Fruit fly (Drosophila melanogaster) whole organism, embryonic: ENCODE results near the gene CG3513.
A peak's percentile ranks its signal among the peaks of the same experiment; 100 is the strongest.

Experiments used
- ATbp ChIP-seq: fragments of 200-800 bp; sonication (Bioruptor generic); optimal IDR thresholded peaks from 2 replicates; lab custom pipeline; 2017; ENCODE audit warnings: missing biosample characterization, mild to moderate bottlenecking, missing genetic modification characterization, missing genetic modification reagents
- Awh ChIP-seq: fragments of 200-800 bp; sonication (Bioruptor generic); IDR thresholded peaks from 2 replicates; pipeline ENCODE4, ENCODE4 v1.3.6; 2022; ENCODE audit warnings: missing biosample characterization, missing genetic modification characterization
- CG10147 ChIP-seq: fragments of 200-800 bp; sonication (Bioruptor generic); optimal IDR thresholded peaks from 2 replicates; lab custom pipeline; 2019; ENCODE audit warnings: missing biosample characterization, mild to moderate bottlenecking, missing genetic modification characterization, moderate library complexity
- CG10366 ChIP-seq: fragments of 200-800 bp; sonication (Bioruptor generic); IDR thresholded peaks from 2 replicates; pipeline ENCODE4 v1.3.6; 2022; ENCODE audit warnings: missing biosample characterization, missing genetic modification characterization
- CG12219 ChIP-seq: fragments of 200-800 bp; sonication (Bioruptor generic); optimal IDR thresholded peaks from 3 replicates; lab custom pipeline; 2018; ENCODE audit warnings: missing biosample characterization, mild to moderate bottlenecking, missing genetic modification characterization
- CG14441 ChIP-seq: fragments of 200-800 bp; sonication (Bioruptor generic); IDR thresholded peaks from 2 replicates; pipeline ENCODE4 v1.3.6; 2022; ENCODE audit warnings: missing biosample characterization, missing genetic modification characterization
- CG15514 ChIP-seq: fragments of 200-800 bp; sonication (Bioruptor generic); optimal IDR thresholded peaks from 3 replicates; lab custom pipeline; 2017; ENCODE audit warnings: missing biosample characterization, missing genetic modification characterization, mild to moderate bottlenecking, moderate library complexity, missing genetic modification reagents
- CG18476 ChIP-seq: fragments of 200-800 bp; sonication (Bioruptor generic); optimal IDR thresholded peaks from 2 replicates; lab custom pipeline; 2016; ENCODE audit warnings: missing biosample characterization, mild to moderate bottlenecking, missing genetic modification characterization
- CG18764 ChIP-seq: fragments of 200-800 bp; sonication (Bioruptor generic); optimal IDR thresholded peaks from 3 replicates; lab custom pipeline; 2016; ENCODE audit warnings: missing biosample characterization, missing genetic modification characterization
- CG2712 ChIP-seq: fragments of 200-800 bp; optimal IDR thresholded peaks from 3 replicates; lab custom pipeline; 2019; ENCODE audit warnings: missing biosample characterization, mild to moderate bottlenecking, missing genetic modification characterization, moderate library complexity
- CG30431 ChIP-seq: fragments of 200-800 bp; sonication (Bioruptor generic); optimal IDR thresholded peaks from 2 replicates; lab custom pipeline; 2017; ENCODE audit warnings: missing biosample characterization, missing genetic modification characterization
- CG3163 ChIP-seq: fragments of 200-800 bp; sonication (Bioruptor generic); optimal IDR thresholded peaks from 3 replicates; lab custom pipeline; 2016; ENCODE audit warnings: missing biosample characterization, missing genetic modification characterization
- CG3281 ChIP-seq: fragments of 200-800 bp; sonication (Bioruptor generic); optimal IDR thresholded peaks from 3 replicates; lab custom pipeline; 2017; ENCODE audit warnings: missing biosample characterization, mild to moderate bottlenecking, missing genetic modification characterization
- CG33557 ChIP-seq: fragments of 200-800 bp; sonication (Bioruptor generic); optimal IDR thresholded peaks from 2 replicates; lab custom pipeline; 2019; ENCODE audit warnings: missing biosample characterization, mild to moderate bottlenecking, missing genetic modification characterization, moderate library complexity
- CG34224 ChIP-seq: fragments of 200-800 bp; sonication (Bioruptor generic); IDR thresholded peaks from 3 replicates; pipeline ENCODE4 v1.3.6; 2022; ENCODE audit warnings: missing biosample characterization, missing genetic modification characterization; ENCODE audit not compliant: partially characterized antibody
- CG3847 ChIP-seq: fragments of 200-800 bp; sonication (Bioruptor generic); IDR thresholded peaks from 2 replicates; pipeline ENCODE4 v1.3.6; 2022; ENCODE audit warnings: missing biosample characterization, missing genetic modification characterization
- CG4282 ChIP-seq: fragments of 200-800 bp; sonication (Bioruptor generic); optimal IDR thresholded peaks from 2 replicates; lab custom pipeline; 2016; ENCODE audit warnings: missing biosample characterization, missing genetic modification characterization
- CG6254 ChIP-seq: fragments of 200-800 bp; sonication (Bioruptor generic); optimal IDR thresholded peaks from 3 replicates; lab custom pipeline; 2017; ENCODE audit warnings: mild to moderate bottlenecking, missing biosample characterization, missing genetic modification reagents, missing genetic modification characterization
- CG6689 ChIP-seq: fragments of 200-800 bp; sonication (Bioruptor generic); IDR thresholded peaks from 2 replicates; pipeline ENCODE4 v1.3.6; 2022; ENCODE audit warnings: missing biosample characterization, missing genetic modification characterization
- CG6765 ChIP-seq: fragments of 200-800 bp; sonication (Bioruptor generic); optimal IDR thresholded peaks from 3 replicates; lab custom pipeline; 2017; ENCODE audit warnings: missing biosample characterization, mild to moderate bottlenecking, missing genetic modification characterization
- CG6791 ChIP-seq: fragments of 200-800 bp; sonication (Bioruptor generic); IDR thresholded peaks from 3 replicates; pipeline ENCODE4 v1.3.6; 2022; ENCODE audit warnings: missing biosample characterization, missing genetic modification characterization; ENCODE audit not compliant: partially characterized antibody
- CG7745 ChIP-seq: fragments of 200-800 bp; sonication (Bioruptor generic); optimal IDR thresholded peaks from 2 replicates; lab custom pipeline; 2018; ENCODE audit warnings: missing biosample characterization, mild to moderate bottlenecking, missing genetic modification characterization, moderate library complexity
- CG7786 ChIP-seq: fragments of 200-800 bp; sonication (Bioruptor generic); optimal IDR thresholded peaks from 2 replicates; lab custom pipeline; 2016; ENCODE audit warnings: missing biosample characterization, missing genetic modification characterization
- CG9215 ChIP-seq: fragments of 200-800 bp; sonication (Bioruptor generic); IDR thresholded peaks from 2 replicates; pipeline ENCODE4 v1.3.6; 2022; ENCODE audit warnings: missing biosample characterization, missing genetic modification characterization
- Doc3 ChIP-seq: fragments of 200-800 bp; sonication (Bioruptor generic); IDR thresholded peaks from 3 replicates; pipeline ENCODE4 v1.3.6; 2022; ENCODE audit warnings: missing biosample characterization, missing genetic modification characterization; ENCODE audit not compliant: partially characterized antibody
- Dp ChIP-seq: fragments of 200-800 bp; sonication (Bioruptor generic); optimal IDR thresholded peaks from 2 replicates; lab custom pipeline; 2018; ENCODE audit warnings: missing biosample characterization, mild to moderate bottlenecking, missing genetic modification characterization, moderate library complexity
- Dref ChIP-seq: fragments of 200-800 bp; sonication (Bioruptor generic); IDR thresholded peaks from 2 replicates; pipeline ENCODE4 v1.3.6; 2022; ENCODE audit warnings: missing biosample characterization, missing genetic modification characterization
- Ets65A ChIP-seq: fragments of 200-800 bp; sonication (Bioruptor generic); peaks from one replicate; lab custom pipeline; 2016; ENCODE audit warnings: missing biosample characterization, missing genetic modification characterization
- HmgD ChIP-seq: fragments of 200-800 bp; sonication (Bioruptor generic); optimal IDR thresholded peaks from 3 replicates; lab custom pipeline; 2016; ENCODE audit warnings: missing biosample characterization, missing genetic modification characterization
- Hmx ChIP-seq: fragments of 200-800 bp; sonication (Bioruptor generic); optimal IDR thresholded peaks from 2 replicates; lab custom pipeline; 2016; ENCODE audit warnings: missing biosample characterization, missing genetic modification characterization
- MBD-R2 ChIP-seq: fragments of 200-800 bp; sonication (Bioruptor generic); IDR thresholded peaks from 2 replicates; pipeline ENCODE4 v1.3.6; 2022; ENCODE audit warnings: missing biosample characterization, missing genetic modification characterization
- Meics ChIP-seq: fragments of 200-800 bp; sonication (Bioruptor generic); optimal IDR thresholded peaks from 2 replicates; lab custom pipeline; 2017; ENCODE audit warnings: missing biosample characterization, mild to moderate bottlenecking, missing genetic modification characterization
- Nf-YC ChIP-seq: fragments of 200-800 bp; optimal IDR thresholded peaks from 3 replicates; lab custom pipeline; 2019; ENCODE audit warnings: missing biosample characterization, mild to moderate bottlenecking, missing genetic modification characterization, moderate library complexity
- Trl ChIP-seq, 3 experiments: fragments of >200 bp in 2 of 3; fragments of 200-800 bp in 1 of 3; sonication (Bioruptor generic) in 1 of 3; optimal IDR thresholded peaks; 2 replicates in 1 of 3; 3 replicates in 2 of 3; lab custom pipeline; 2016 to 2017; ENCODE audit warnings: missing biosample characterization in 1 of 3, missing genetic modification characterization in 1 of 3
- ash1 ChIP-seq: fragments of 200-800 bp; sonication (Bioruptor generic); optimal IDR thresholded peaks from 2 replicates; lab custom pipeline; 2018; ENCODE audit warnings: missing biosample characterization, mild to moderate bottlenecking, missing genetic modification characterization
- bbx ChIP-seq: fragments of 200-800 bp; sonication (Bioruptor generic); IDR thresholded peaks from 2 replicates; pipeline ENCODE4 v1.3.6; 2022; ENCODE audit warnings: missing biosample characterization, missing genetic modification characterization; ENCODE audit not compliant: partially characterized antibody
- bowl ChIP-seq: fragments of 200-800 bp; sonication (Bioruptor generic); IDR thresholded peaks from 2 replicates; pipeline ENCODE4 v1.3.6; 2022; ENCODE audit warnings: missing biosample characterization, missing genetic modification characterization
- ci ChIP-seq: fragments of 200-800 bp; sonication (Bioruptor generic); IDR thresholded peaks from 3 replicates; pipeline ENCODE4 v1.3.6; 2022; ENCODE audit warnings: missing biosample characterization, missing genetic modification characterization
- dimm ChIP-seq: fragments of 200-800 bp; sonication (Bioruptor generic); IDR thresholded peaks from 2 replicates; pipeline ENCODE4 v1.3.6; 2022; ENCODE audit warnings: missing biosample characterization, missing genetic modification characterization
- gcm ChIP-seq: fragments of 200-800 bp; sonication (Bioruptor generic); optimal IDR thresholded peaks from 2 replicates; lab custom pipeline; 2019; ENCODE audit warnings: missing biosample characterization, mild to moderate bottlenecking, missing genetic modification characterization, moderate library complexity
- grau ChIP-seq: fragments of 200-800 bp; optimal IDR thresholded peaks from 3 replicates; lab custom pipeline; 2019; ENCODE audit warnings: missing biosample characterization, mild to moderate bottlenecking, missing genetic modification characterization, moderate library complexity
- klu ChIP-seq: fragments of 200-800 bp; sonication (Bioruptor generic); IDR thresholded peaks from 2 replicates; pipeline ENCODE4 v1.3.6; 2022; ENCODE audit warnings: missing biosample characterization, missing genetic modification characterization
- lmd ChIP-seq: fragments of 200-800 bp; sonication (Bioruptor generic); IDR thresholded peaks from 2 replicates; pipeline ENCODE4 v1.3.6; 2022; ENCODE audit warnings: missing biosample characterization, missing genetic modification characterization
- lov ChIP-seq, 2 experiments: fragments of 200-800 bp in 1 of 2; fragments of >200 bp in 1 of 2; sonication (Bioruptor generic) in 1 of 2; IDR thresholded peaks in 1 of 2; optimal IDR thresholded peaks in 1 of 2; 2 replicates in 1 of 2; 3 replicates in 1 of 2; pipeline versions ENCODE4 v1.3.6 to Lab custom; 2017 to 2022; ENCODE audit warnings: missing biosample characterization in 1 of 2, missing genetic modification characterization in 1 of 2
- org-1 ChIP-seq: fragments of 200-800 bp; sonication (Bioruptor generic); optimal IDR thresholded peaks from 2 replicates; lab custom pipeline; 2017; ENCODE audit warnings: missing biosample characterization, missing genetic modification characterization
- prd ChIP-seq, 3 experiments: fragments of >200 bp in 2 of 3; fragments of 200-800 bp in 1 of 3; sonication (Bioruptor generic) in 1 of 3; optimal IDR thresholded peaks in 2 of 3; IDR thresholded peaks in 1 of 3; 2 replicates in 2 of 3; 3 replicates in 1 of 3; pipeline versions ENCODE4 v1.3.6 to Lab custom; 2017 to 2022; ENCODE audit warnings: missing biosample characterization in 1 of 3, missing genetic modification characterization in 1 of 3
- sens ChIP-seq: fragments of 200-800 bp; sonication (Bioruptor generic); peaks from one replicate; lab custom pipeline; 2016; ENCODE audit warnings: missing biosample characterization, missing genetic modification characterization
- sisA ChIP-seq: fragments of 200-800 bp; sonication (Bioruptor generic); IDR thresholded peaks from 2 replicates; pipeline ENCODE4 v1.3.6; 2022; ENCODE audit warnings: missing biosample characterization, missing genetic modification characterization
- ssp ChIP-seq: fragments of 200-800 bp; sonication (Bioruptor generic); IDR thresholded peaks from 2 replicates; pipeline ENCODE4 v1.3.6; 2022; ENCODE audit warnings: missing biosample characterization, missing genetic modification characterization

The CG3513 gene

dm6 chr2L:3648173-3648972 lies 44.6 kb downstream of the CG3513 start (continued):
- TF ChIP-seq org-1 (GFP tag; lab: Kevin White, UChicago) (no peak), CG34224 (peak; percentile 78), prd (optimal IDR thresholded peaks at IDR 0.05; lab: Kevin White, UChicago) (no peak), prd (GFP tag; IDR thresholded peaks at IDR 0.05; lab: Robert Waterston, UW) (no peak), CG9215 (GFP tag; lab: Robert Waterston, UW) (no peak), Doc3 (GFP tag; lab: Robert Waterston, UW) (peak; percentile 84), CG12219 (GFP tag; lab: Kevin White, UChicago) (no peak), CG3163 (GFP tag; lab: Kevin White, UChicago) (peak; percentile 89), bbx (GFP tag; lab: Robert Waterston, UW) (peak; percentile 38; the same call in 1 of the 2 replicates), CG4282 (no peak), CG3847 (GFP tag; lab: Robert Waterston, UW) (no peak), HmgD (GFP tag; lab: Kevin White, UChicago) (no peak), MBD-R2 (GFP tag; lab: Robert Waterston, UW) (no peak), CG18476 (GFP tag; lab: Kevin White, UChicago) (no peak), bowl (GFP tag; lab: Robert Waterston, UW) (no peak), Dref (peak; percentile 56), sens (peak; percentile 57), grau (tag; lab: Kevin White, UChicago) (peak; percentile 18), lov (optimal IDR thresholded peaks at IDR 0.05; lab: Kevin White, UChicago) (no peak), lov (GFP tag; IDR thresholded peaks at IDR 0.05; lab: Robert Waterston, UW) (no peak), ash1 (GFP tag; lab: Kevin White, UChicago) (no peak), CG18764 (GFP tag; lab: Kevin White, UChicago) (no peak), Dp (GFP tag; lab: Kevin White, UChicago) (peak; percentile 31), CG10366 (no peak), Hmx (GFP tag; lab: Kevin White, UChicago) (no peak), Ets65A (GFP tag; lab: Kevin White, UChicago) (no peak), ATbp (GFP tag; lab: Kevin White, UChicago) (no peak), CG6765 (GFP tag; lab: Kevin White, UChicago) (no peak), CG7786 (GFP tag; lab: Kevin White, UChicago) (no peak), ssp (GFP tag; lab: Robert Waterston, UW) (no peak), CG6791 (no peak), Trl (optimal IDR thresholded peaks at IDR 0.05; lab: Kevin White, UChicago) (peak; percentile 21 to 41), Trl (GFP tag; optimal IDR thresholded peaks at IDR 0.05; lab: Kevin White, UChicago) (no peak), lmd (GFP tag; lab: Robert Waterston, UW) (no peak), CG2712 (tag; lab: Kevin White, UChicago) (no peak), CG6689 (GFP tag; lab: Robert Waterston, UW) (no peak), Nf-YC (tag; lab: Kevin White, UChicago) (no peak), CG30431 (no peak), CG6254 (GFP tag; lab: Kevin White, UChicago) (no peak), CG7745 (tag; lab: Kevin White, UChicago) (peak; percentile 78), CG10147 (GFP tag; lab: Kevin White, UChicago) (no peak), sisA (no peak), Awh (GFP tag; lab: Robert Waterston, UW) (no peak), klu (GFP tag; lab: Robert Waterston, UW) (no peak), CG3281 (GFP tag; lab: Kevin White, UChicago) (no peak), CG14441 (GFP tag; lab: Robert Waterston, UW) (no peak), CG15514 (GFP tag; lab: Kevin White, UChicago) (no peak), CG33557 (no peak), ci (GFP tag; lab: Robert Waterston, UW) (no peak), Meics (no peak), dimm (GFP tag; lab: Robert Waterston, UW) (no peak), gcm (peak; percentile 11)
